Worm (Caenorhabditis elegans): ENCODE results near the gene lact-9.

Gene lact-9

DNA sequence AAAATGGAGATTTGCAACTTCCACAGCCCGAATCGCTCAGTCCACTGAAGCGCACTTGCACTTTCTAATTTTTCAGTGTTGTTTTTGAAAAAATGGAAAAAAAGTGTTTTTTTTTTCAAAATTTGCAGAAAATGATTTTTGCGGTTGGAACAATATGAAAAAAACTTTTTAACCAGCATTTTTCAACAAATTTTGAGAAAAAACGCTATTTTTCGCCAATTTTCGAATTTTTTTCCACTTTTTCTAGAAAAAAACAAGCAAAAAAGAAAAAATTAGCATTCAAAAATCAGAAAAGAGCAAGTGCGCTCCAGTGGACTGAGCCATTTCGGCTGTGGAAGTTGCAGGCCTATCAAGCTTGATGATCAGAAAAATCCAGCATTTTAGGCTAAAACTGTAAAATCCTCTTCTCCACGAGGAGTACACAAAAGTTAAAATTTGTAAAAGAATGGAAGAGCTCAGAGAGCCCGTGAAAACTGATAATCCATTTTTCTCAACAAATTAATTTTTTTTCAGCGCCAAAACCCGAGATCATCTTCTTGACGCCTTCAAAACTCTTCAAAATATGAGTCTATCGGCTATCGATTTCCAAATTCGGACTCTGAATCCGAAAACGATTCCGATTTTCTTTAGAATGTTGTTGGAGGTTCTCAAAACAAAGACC, 9.9 kb upstream of the lact-9 start:
- TF ChIP-seq ctbp-1 (GFP tag; IDR thresholded peaks at IDR 0.05) (0 out of 2 replicates have a peak, but pooled peaks have one; percentile 13), unc-62 (GFP tag; optimal IDR thresholded peaks at IDR 0.05 in 1 of 2) (peak in 1 of 2 experiments; percentile 59), unc-62 (tag; optimal IDR thresholded peaks at IDR 0.05) (no peak), snpc-1.2 (GFP tag; IDR thresholded peaks at IDR 0.05) (0 out of 2 replicates have a peak, but pooled peaks have one; percentile 13), lin-38 (GFP tag; IDR thresholded peaks at IDR 0.05) (peak; percentile 41; the same call in 1 of the 2 replicates), nhr-42 (GFP tag; IDR thresholded peaks at IDR 0.05) (no peak), aha-1 (tag) (peak; percentile 6), gei-8 (GFP tag; optimal IDR thresholded peaks at IDR 0.05) (no peak), lim-7 (GFP tag; IDR thresholded peaks at IDR 0.05) (no peak)

DNA sequence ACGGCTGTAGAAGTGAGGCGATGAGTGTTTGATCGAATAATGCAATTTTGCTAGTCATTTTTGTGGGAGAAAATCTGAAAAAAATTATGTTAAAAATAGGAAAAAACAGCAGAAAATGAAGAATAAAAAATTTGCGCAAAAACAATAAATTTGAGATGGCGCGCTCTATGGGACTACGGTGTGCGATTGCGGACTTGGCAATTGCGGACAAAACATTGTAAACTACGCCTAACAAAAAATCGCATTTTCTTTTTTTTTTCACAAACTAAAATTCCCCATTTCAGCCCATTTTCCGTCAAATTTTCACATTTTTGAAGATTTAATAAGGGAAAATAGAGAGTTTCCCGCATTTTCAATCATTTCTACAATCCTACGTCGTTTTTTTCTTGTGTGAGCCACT, 3.2 kb upstream of the lact-9 start, which contains the start of the genes sas-6 and Y45F10D.7:
TSS of gene sas-6 (minus strand) at position 80 of the 400 bp plus-strand sequence.
TSS of gene Y45F10D.7 (plus strand) at position 256 of the 400 bp plus-strand sequence.
- TF ChIP-seq lir-3 (tag; optimal IDR thresholded peaks at IDR 0.05) (no peak), spr-1 (tag; optimal IDR thresholded peaks at IDR 0.05) (no peak), lsy-2 (tag; optimal IDR thresholded peaks at IDR 0.05) (peak; percentile 92 to 99), F49E8.2 (tag; optimal IDR thresholded peaks at IDR 0.05; ENCODE audit: borderline replicate concordance) (no peak), dmd-6 (GFP tag; IDR thresholded peaks at IDR 0.05) (peak; percentile 40; the same call in 1 of the 2 replicates), egl-43 (GFP tag; IDR thresholded peaks at IDR 0.05) (no peak), nhr-6 (tag; optimal IDR thresholded peaks at IDR 0.05) (peak; percentile 21), mep-1 (tag; optimal IDR thresholded peaks at IDR 0.05) (peak; percentile 57), ztf-7 (tag; optimal IDR thresholded peaks at IDR 0.05) (peak; percentile 17), ama-1 (optimal IDR thresholded peaks at IDR 0.05) (peak; percentile 11), lin-38 (GFP tag; IDR thresholded peaks at IDR 0.05) (peak; percentile 67), mdt-29 (GFP tag; IDR thresholded peaks at IDR 0.05) (no peak), R02D3.7 (tag; optimal IDR thresholded peaks at IDR 0.05) (no peak), snpc-1.2 (GFP tag; IDR thresholded peaks at IDR 0.05) (peak; percentile 93), ceh-82 (tag; optimal IDR thresholded peaks at IDR 0.05) (no peak), unc-62 (GFP tag; optimal IDR thresholded peaks at IDR 0.05 in 1 of 2) (peak in 1 of 2 experiments; percentile 40), unc-62 (tag; optimal IDR thresholded peaks at IDR 0.05) (no peak), daf-16 (GFP tag; optimal IDR thresholded peaks at IDR 0.05) (no peak), daf-16 (tag; optimal IDR thresholded peaks at IDR 0.05) (no peak), lin-1 (GFP tag; IDR thresholded peaks at IDR 0.05) (no peak), lim-7 (GFP tag; IDR thresholded peaks at IDR 0.05) (no peak), T20F7.1 (GFP tag; optimal IDR thresholded peaks at IDR 0.05) (peak; percentile 44), rbr-2 (tag; optimal IDR thresholded peaks at IDR 0.05) (peak; percentile 19), ztf-11 (tag; optimal IDR thresholded peaks at IDR 0.05) (no peak), nhr-28 (tag; optimal IDR thresholded peaks at IDR 0.05) (peak; percentile 7), lin-13 (GFP tag; optimal IDR thresholded peaks at IDR 0.05) (peak; percentile 61), mes-2 (tag; optimal IDR thresholded peaks at IDR 0.05; ENCODE audit: poor library complexity, severe bottlenecking) (peak; percentile 83), snpc-4 (tag; optimal IDR thresholded peaks at IDR 0.05) (peak; percentile 22), nhr-11 (tag; optimal IDR thresholded peaks at IDR 0.05) (peak; percentile 13), lin-15B (tag; optimal IDR thresholded peaks at IDR 0.05) (no peak), Y105C5A.15 (GFP tag; IDR thresholded peaks at IDR 0.05) (no peak), php-3 (GFP tag; IDR thresholded peaks at IDR 0.05) (no peak), hlh-30 (tag; optimal IDR thresholded peaks at IDR 0.05; ENCODE audit: insufficient read depth) (peak; percentile 72), daf-19 (GFP tag; conservative IDR thresholded peaks at IDR 0.05) (no peak), fkh-10 (GFP tag; optimal IDR thresholded peaks at IDR 0.05) (peak; percentile 11), aha-1 (tag) (peak; percentile 96), dpl-1 (GFP tag; optimal IDR thresholded peaks at IDR 0.05) (peak; percentile 89), dve-1 (tag; optimal IDR thresholded peaks at IDR 0.05; ENCODE audit: insufficient read depth) (peak; percentile 25), hif-1 (tag; optimal IDR thresholded peaks at IDR 0.05) (peak in 1 of 2 experiments; percentile 40), unc-130 (GFP tag; optimal IDR thresholded peaks at IDR 0.05) (peak; percentile 44)
